7 worm cellular contexts compared by ENCODE assay signal in genomic region chrV:11225981-11226380, ce11.
TF ChIP-seq lines count a peak whose summit lies in the region.

Gene bgal-1, minus strand, starts transcription at chrV:11226018.

TF ChIP-seq in whole organism, L1 larva, 84 proteins besides CTCF, POLR2A, EP300 and RAD21 (continues in another document):
- TF ChIP-seq mep-1 (tag; optimal IDR thresholded peaks at IDR 0.05; lab: Kevin White, UChicago) (peak; percentile 7), Y116A8C.19 (tag; optimal IDR thresholded peaks at IDR 0.05; lab: Kevin White, UChicago; ENCODE audit: borderline replicate concordance) (no peak), nhr-77 (tag; optimal IDR thresholded peaks at IDR 0.05; lab: Kevin White, UChicago) (no peak), aha-1 (tag; optimal IDR thresholded peaks at IDR 0.05; lab: Kevin White, UChicago) (no peak), irx-1 (tag; optimal IDR thresholded peaks at IDR 0.05; lab: Kevin White, UChicago) (no peak), rnt-1 (tag; optimal IDR thresholded peaks at IDR 0.05; lab: Kevin White, UChicago) (no peak), alr-1 (tag; optimal IDR thresholded peaks at IDR 0.05; lab: Kevin White, UChicago; ENCODE audit: borderline replicate concordance) (no peak), pax-3 (tag; optimal IDR thresholded peaks at IDR 0.05; lab: Kevin White, UChicago) (no peak), nhr-19 (GFP tag; conservative IDR thresholded peaks at IDR 0.05; lab: Robert Waterston, UW) (no peak), mab-9 (GFP tag; IDR thresholded peaks at IDR 0.05; lab: Robert Waterston, UW) (no peak), blmp-1 (tag; optimal IDR thresholded peaks at IDR 0.05; lab: Kevin White, UChicago) (no peak), unc-130 (tag; optimal IDR thresholded peaks at IDR 0.05; lab: Kevin White, UChicago) (no peak), skn-1 (tag; optimal IDR thresholded peaks at IDR 0.05; lab: Kevin White, UChicago) (no peak)

TF ChIP-seq in whole organism, L2 larva, 48 proteins besides CTCF, POLR2A, EP300 and RAD21 (continues in another document):
- TF ChIP-seq sem-4 (tag; optimal IDR thresholded peaks at IDR 0.05; lab: Kevin White, UChicago) = no peak
- peak; percentile 33 for TF ChIP-seq nhr-25 (tag; optimal IDR thresholded peaks at IDR 0.05; lab: Kevin White, UChicago)
- peak; percentile 8 for TF ChIP-seq lin-13 (GFP tag; optimal IDR thresholded peaks at IDR 0.05; lab: Kevin White, UChicago)
- TF ChIP-seq Y55F3AM.14 (GFP tag; optimal IDR thresholded peaks at IDR 0.05; lab: Kevin White, UChicago) = no peak
- no peak for TF ChIP-seq skn-1 (tag; optimal IDR thresholded peaks at IDR 0.05; lab: Kevin White, UChicago)
- TF ChIP-seq nhr-23 (tag; optimal IDR thresholded peaks at IDR 0.05; lab: Kevin White, UChicago) = no peak
- no peak for TF ChIP-seq nhr-129 (tag; optimal IDR thresholded peaks at IDR 0.05; lab: Kevin White, UChicago)
- peak; percentile 25 for TF ChIP-seq ztf-4 (tag; optimal IDR thresholded peaks at IDR 0.05; lab: Kevin White, UChicago)
- TF ChIP-seq F13H6.1 (tag; optimal IDR thresholded peaks at IDR 0.05; lab: Kevin White, UChicago) = no peak
- TF ChIP-seq sma-3 (GFP tag; optimal IDR thresholded peaks at IDR 0.05; lab: Kevin White, UChicago) = peak; percentile 4
- no peak for TF ChIP-seq ceh-82 (tag; optimal IDR thresholded peaks at IDR 0.05; lab: Kevin White, UChicago)
- no peak for TF ChIP-seq aly-2 (tag; optimal IDR thresholded peaks at IDR 0.05; lab: Kevin White, UChicago)
- TF ChIP-seq elt-3 (tag; optimal IDR thresholded peaks at IDR 0.05; lab: Kevin White, UChicago) = no peak
- peak in 1 of 2 experiments; percentile 44 for TF ChIP-seq lsy-2 (tag; optimal IDR thresholded peaks at IDR 0.05; lab: Kevin White, UChicago)

TF ChIP-seq in whole organism, L3 larva, 47 proteins besides CTCF, POLR2A, EP300 and RAD21 (continues in another document):
- TF ChIP-seq nhr-23 (tag; optimal IDR thresholded peaks at IDR 0.05; lab: Kevin White, UChicago) = peak; percentile 40
- peak; percentile 33 for TF ChIP-seq lsy-12 (tag; optimal IDR thresholded peaks at IDR 0.05; lab: Kevin White, UChicago)
- TF ChIP-seq ama-1 (optimal IDR thresholded peaks at IDR 0.05; lab: Kevin White, UChicago) = peak; percentile 69
- TF ChIP-seq ztf-11 (tag; optimal IDR thresholded peaks at IDR 0.05; lab: Kevin White, UChicago) = no peak
- no peak for TF ChIP-seq nhr-28 (tag; optimal IDR thresholded peaks at IDR 0.05; lab: Kevin White, UChicago)
- no peak for TF ChIP-seq ztf-4 (tag; optimal IDR thresholded peaks at IDR 0.05; lab: Kevin White, UChicago)
- peak; percentile 21 for TF ChIP-seq nhr-25 (tag; optimal IDR thresholded peaks at IDR 0.05; lab: Kevin White, UChicago)
- TF ChIP-seq nhr-11 (tag; optimal IDR thresholded peaks at IDR 0.05; lab: Kevin White, UChicago) = no peak
- TF ChIP-seq ceh-28 (tag; optimal IDR thresholded peaks at IDR 0.05; lab: Kevin White, UChicago) = no peak
- no peak for TF ChIP-seq hmg-11 (tag; optimal IDR thresholded peaks at IDR 0.05; lab: Kevin White, UChicago)
- no peak for TF ChIP-seq eor-1 (tag; optimal IDR thresholded peaks at IDR 0.05; lab: Kevin White, UChicago)
- TF ChIP-seq aly-2 (tag; optimal IDR thresholded peaks at IDR 0.05; lab: Kevin White, UChicago) = no peak
- no peak for TF ChIP-seq nhr-12 (tag; optimal IDR thresholded peaks at IDR 0.05; lab: Kevin White, UChicago)
- TF ChIP-seq nfya-1 (tag; optimal IDR thresholded peaks at IDR 0.05; lab: Kevin White, UChicago; ENCODE audit: insufficient read depth) = peak; percentile 15

TF ChIP-seq in whole organism, L4 larva, 104 proteins besides CTCF, POLR2A, EP300 and RAD21 (continues in another document):
- TF ChIP-seq fos-1 (tag; optimal IDR thresholded peaks at IDR 0.05; lab: Kevin White, UChicago) (no peak), F37D6.2 (tag; optimal IDR thresholded peaks at IDR 0.05; lab: Kevin White, UChicago) (no peak), tra-1 (GFP tag; IDR thresholded peaks at IDR 0.05; lab: Robert Waterston, UW) (no peak), F26F4.8 (GFP tag; conservative IDR thresholded peaks at IDR 0.05; lab: Robert Waterston, UW) (no peak), daf-19 (GFP tag; conservative IDR thresholded peaks at IDR 0.05; lab: Robert Waterston, UW) (no peak), F10B5.3 (tag; optimal IDR thresholded peaks at IDR 0.05; lab: Kevin White, UChicago) (peak; percentile 4), mes-2 (tag; optimal IDR thresholded peaks at IDR 0.05; lab: Kevin White, UChicago; ENCODE audit: poor library complexity, severe bottlenecking) (no peak), nhr-28 (tag; optimal IDR thresholded peaks at IDR 0.05; lab: Kevin White, UChicago) (no peak), Y48G9A.11 (GFP tag; IDR thresholded peaks at IDR 0.05; lab: Robert Waterston, UW) (no peak), lin-15B (tag; optimal IDR thresholded peaks at IDR 0.05; lab: Kevin White, UChicago) (no peak), ceh-32 (tag; optimal IDR thresholded peaks at IDR 0.05; lab: Kevin White, UChicago; ENCODE audit: poor library complexity) (no peak), ces-1 (GFP tag; optimal IDR thresholded peaks at IDR 0.05; lab: Kevin White, UChicago) (no peak), D1046.2 (GFP tag; IDR thresholded peaks at IDR 0.05; lab: Robert Waterston, UW) (no peak), Y75B8A.6 (GFP tag; IDR thresholded peaks at IDR 0.05; lab: Robert Waterston, UW) (no peak)

TF ChIP-seq in whole organism, late embryonic, 69 proteins besides CTCF, POLR2A, EP300 and RAD21:
- TF ChIP-seq hlh-15 (tag; optimal IDR thresholded peaks at IDR 0.05; lab: Kevin White, UChicago) = no peak
- TF ChIP-seq unc-55 (GFP tag; optimal IDR thresholded peaks at IDR 0.05; lab: Kevin White, UChicago) = peak; percentile 81
- TF ChIP-seq C08G9.2 (tag; optimal IDR thresholded peaks at IDR 0.05; lab: Kevin White, UChicago) = no peak
- no peak for TF ChIP-seq ceh-2 (tag; optimal IDR thresholded peaks at IDR 0.05; lab: Kevin White, UChicago)

TF ChIP-seq in whole organism, mixed stage, embryonic, 35 proteins besides CTCF, POLR2A, EP300 and RAD21:
- TF ChIP-seq elt-1 (tag; optimal IDR thresholded peaks at IDR 0.05; lab: Kevin White, UChicago; ENCODE audit: borderline replicate concordance, insufficient read depth) (no peak), mls-2 (tag; optimal IDR thresholded peaks at IDR 0.05; lab: Kevin White, UChicago) (no peak), cnd-1 (tag; optimal IDR thresholded peaks at IDR 0.05; lab: Kevin White, UChicago) (no peak), ceh-83 (GFP tag; optimal IDR thresholded peaks at IDR 0.05; lab: Kevin White, UChicago) (no peak), tbx-8 (GFP tag; optimal IDR thresholded peaks at IDR 0.05; lab: Kevin White, UChicago) (no peak), nhr-76 (tag; optimal IDR thresholded peaks at IDR 0.05; lab: Kevin White, UChicago) (no peak), pha-4 (tag; optimal IDR thresholded peaks at IDR 0.05; lab: Kevin White, UChicago) (no peak), unc-62 (GFP tag; optimal IDR thresholded peaks at IDR 0.05; lab: Kevin White, UChicago) (peak; percentile 84), hlh-1 (tag; optimal IDR thresholded peaks at IDR 0.05; lab: Kevin White, UChicago) (peak; percentile 68), zip-8 (tag; optimal IDR thresholded peaks at IDR 0.05; lab: Kevin White, UChicago) (no peak)

TF ChIP-seq in whole organism, young adult, 124 proteins besides CTCF, POLR2A, EP300 and RAD21:
- TF ChIP-seq Y67H2A.10 (GFP tag; conservative IDR thresholded peaks at IDR 0.05; lab: Robert Waterston, UW) (no peak), lin-35 (GFP tag; optimal IDR thresholded peaks at IDR 0.05; lab: Kevin White, UChicago) (peak in 1 of 3 experiments; percentile 37), Y53G8AR.9 (GFP tag; conservative IDR thresholded peaks at IDR 0.05; lab: Robert Waterston, UW) (no peak), ekl-4 (GFP tag; IDR thresholded peaks at IDR 0.05; lab: Robert Waterston, UW) (0 out of 2 replicates have a peak, but pooled peaks have one; percentile 18), tbp1 (GFP tag; optimal IDR thresholded peaks at IDR 0.05; lab: Kevin White, UChicago) (no peak), snpc-4 (GFP tag; optimal IDR thresholded peaks at IDR 0.05; lab: Kevin White, UChicago) (no peak), snpc-4 (tag; optimal IDR thresholded peaks at IDR 0.05; lab: Kevin White, UChicago) (peak in 2 of 4 experiments; percentile 32 to 39), ama-1 (optimal IDR thresholded peaks at IDR 0.05; lab: Kevin White, UChicago) (peak; percentile 22), ama-1 (GFP tag; optimal IDR thresholded peaks at IDR 0.05; lab: Kevin White, UChicago) (peak in 1 of 2 experiments; percentile 15), dpl-1 (GFP tag; optimal IDR thresholded peaks at IDR 0.05; lab: Kevin White, UChicago) (no peak), somi-1 (GFP tag; optimal IDR thresholded peaks at IDR 0.05; lab: Kevin White, UChicago) (peak; percentile 8)
